Worm (Caenorhabditis elegans) whole organism, late embryonic: ENCODE results near the gene ttr-8.
A peak's percentile ranks its signal among the peaks of the same experiment; 100 is the strongest.

ENCODE experiments used
- C38D4.7 ChIP-seq: fragments of 200-800 bp; sonication (Bioruptor generic); optimal IDR thresholded peaks from 2 replicates; lab custom pipeline; 2018; ENCODE audit warnings: mild to moderate bottlenecking, missing genetic modification characterization, moderate library complexity, missing compliant biosample characterization
- F13H6.1 ChIP-seq: sonication (generic microtip); optimal IDR thresholded peaks from 2 replicates; lab custom pipeline; 2016; ENCODE audit warnings: missing genetic modification characterization, missing compliant biosample characterization
- K09A11.1 ChIP-seq: sonication (generic microtip); optimal IDR thresholded peaks from 2 replicates; lab custom pipeline; 2017; ENCODE audit warnings: antibody characterized with exemption, mild to moderate bottlenecking, missing genetic modification characterization, missing compliant biosample characterization; ENCODE audit not compliant: insufficient read depth
- T23F11.4 ChIP-seq: fragments of 200-800 bp; sonication (Bioruptor generic); optimal IDR thresholded peaks from 2 replicates; lab custom pipeline; 2018; ENCODE audit warnings: mild to moderate bottlenecking, missing genetic modification characterization, missing compliant biosample characterization
- ahr-1 ChIP-seq: sonication (generic microtip); optimal IDR thresholded peaks from 2 replicates; lab custom pipeline; 2016; ENCODE audit warnings: missing genetic modification characterization, missing compliant biosample characterization
- ceh-14 ChIP-seq: sonication (generic microtip); optimal IDR thresholded peaks from 2 replicates; lab custom pipeline; 2016; ENCODE audit warnings: missing genotype, missing genetic modification characterization, missing compliant biosample characterization
- ceh-18 ChIP-seq: sonication (generic microtip); optimal IDR thresholded peaks from 2 replicates; lab custom pipeline; 2016; ENCODE audit warnings: missing genetic modification characterization, missing compliant biosample characterization
- ceh-19 ChIP-seq: fragments of 200-800 bp; sonication (Bioruptor generic); optimal IDR thresholded peaks from 2 replicates; lab custom pipeline; 2018; ENCODE audit warnings: mild to moderate bottlenecking, missing genetic modification characterization, missing compliant biosample characterization
- ceh-2 ChIP-seq: sonication (generic microtip); optimal IDR thresholded peaks from 2 replicates; lab custom pipeline; 2016; ENCODE audit warnings: missing genotype, missing genetic modification characterization, missing compliant biosample characterization
- ceh-24 ChIP-seq: sonication (generic microtip); optimal IDR thresholded peaks from 2 replicates; lab custom pipeline; 2016; ENCODE audit warnings: mild to moderate bottlenecking, missing genetic modification characterization, missing compliant biosample characterization
- ceh-30 ChIP-seq: fragments of 150-350 bp; optimal IDR thresholded peaks from 2 replicates; lab custom pipeline; 2014; ENCODE audit warnings: missing biosample characterization, missing genetic modification characterization
- ceh-31 ChIP-seq: sonication (generic microtip); optimal IDR thresholded peaks from 2 replicates; lab custom pipeline; 2016; ENCODE audit warnings: missing genetic modification characterization, missing compliant biosample characterization
- ceh-45 ChIP-seq: fragments of 200-800 bp; sonication (Bioruptor generic); IDR thresholded peaks from 2 replicates; pipeline ENCODE4 v1.3.6; 2022; ENCODE audit warnings: missing genetic modification reagents, missing genetic modification characterization, missing compliant biosample characterization
- ceh-48 ChIP-seq: sonication (generic microtip); optimal IDR thresholded peaks from 2 replicates; lab custom pipeline; 2016; ENCODE audit warnings: missing genetic modification characterization, inconsistent platforms, missing compliant biosample characterization
- ceh-9 ChIP-seq: sonication (generic microtip); optimal IDR thresholded peaks from 2 replicates; lab custom pipeline; 2016; ENCODE audit warnings: mild to moderate bottlenecking, missing genetic modification characterization, inconsistent platforms, missing compliant biosample characterization
- elt-2 ChIP-seq: sonication (generic microtip); optimal IDR thresholded peaks from 2 replicates; lab custom pipeline; 2016; ENCODE audit warnings: missing genetic modification reagents, missing genetic modification characterization, missing compliant biosample characterization
- fax-1 ChIP-seq: sonication (generic microtip); optimal IDR thresholded peaks from 2 replicates; lab custom pipeline; 2016; ENCODE audit warnings: missing genotype, missing genetic modification characterization, missing compliant biosample characterization
- fkh-6 ChIP-seq: sonication (generic microtip); optimal IDR thresholded peaks from 2 replicates; lab custom pipeline; 2016; ENCODE audit warnings: missing genetic modification characterization, missing compliant biosample characterization
- gmeb-2 ChIP-seq: sonication (generic microtip); optimal IDR thresholded peaks from 2 replicates; lab custom pipeline; 2016; ENCODE audit warnings: missing genetic modification characterization, inconsistent platforms, missing compliant biosample characterization
- hlh-6 ChIP-seq: sonication (generic microtip); optimal IDR thresholded peaks from 2 replicates; lab custom pipeline; 2016; ENCODE audit warnings: missing genotype, missing genetic modification characterization, missing compliant biosample characterization
- hlh-8 ChIP-seq: sonication (generic microtip); optimal IDR thresholded peaks from 2 replicates; lab custom pipeline; 2016; ENCODE audit warnings: missing genotype, missing genetic modification characterization, missing compliant biosample characterization
- lim-6 ChIP-seq: sonication (generic microtip); optimal IDR thresholded peaks from 2 replicates; lab custom pipeline; 2016; ENCODE audit warnings: missing genetic modification characterization, missing compliant biosample characterization
- lin-11 ChIP-seq: fragments of 200-800 bp; sonication (Bioruptor generic); optimal IDR thresholded peaks from 2 replicates; lab custom pipeline; 2018; ENCODE audit warnings: mild to moderate bottlenecking, missing genetic modification characterization, missing compliant biosample characterization
- madf-2 ChIP-seq: sonication (generic microtip); optimal IDR thresholded peaks from 2 replicates; lab custom pipeline; 2017; ENCODE audit warnings: missing genetic modification characterization, missing compliant biosample characterization
- mec-3 ChIP-seq: sonication (generic microtip); optimal IDR thresholded peaks from 2 replicates; lab custom pipeline; 2016; ENCODE audit warnings: borderline replicate concordance, missing genetic modification characterization, missing compliant biosample characterization
- nfya-1 ChIP-seq: sonication (generic microtip); optimal IDR thresholded peaks from 2 replicates; lab custom pipeline; 2017; ENCODE audit warnings: missing genetic modification characterization, mild to moderate bottlenecking, missing compliant biosample characterization, antibody characterized with exemption, moderate library complexity
- nhr-11 ChIP-seq: fragments of 150-350 bp; optimal IDR thresholded peaks from 2 replicates; lab custom pipeline; 2014; ENCODE audit warnings: missing biosample characterization, missing genetic modification characterization
- nhr-232 ChIP-seq: sonication (generic microtip); optimal IDR thresholded peaks from 2 replicates; lab custom pipeline; 2016; ENCODE audit warnings: missing genetic modification characterization, missing compliant biosample characterization
- odd-2 ChIP-seq: sonication (generic microtip); optimal IDR thresholded peaks from 2 replicates; lab custom pipeline; 2017; ENCODE audit warnings: antibody characterized with exemption, mild to moderate bottlenecking, missing genetic modification characterization, missing compliant biosample characterization
- pha-2 ChIP-seq: sonication (generic microtip); optimal IDR thresholded peaks from 2 replicates; lab custom pipeline; 2017; ENCODE audit warnings: mild to moderate bottlenecking, missing genetic modification characterization, missing compliant biosample characterization
- pros-1 ChIP-seq: fragments of 150-350 bp; optimal IDR thresholded peaks from 2 replicates; lab custom pipeline; 2014; ENCODE audit warnings: missing biosample characterization, missing genetic modification reagents, missing genetic modification characterization
- rnt-1 ChIP-seq: sonication (generic microtip); optimal IDR thresholded peaks from 2 replicates; lab custom pipeline; 2016; ENCODE audit warnings: missing genetic modification characterization, missing compliant biosample characterization
- syd-9 ChIP-seq: sonication (generic microtip); optimal IDR thresholded peaks from 2 replicates; lab custom pipeline; 2016; ENCODE audit warnings: mild to moderate bottlenecking, missing genetic modification characterization, moderate library complexity, missing compliant biosample characterization
- tbx-2 ChIP-seq: sonication (generic microtip); optimal IDR thresholded peaks from 2 replicates; lab custom pipeline; 2016; ENCODE audit warnings: missing genetic modification characterization, missing compliant biosample characterization
- tbx-7 ChIP-seq: sonication (generic microtip); optimal IDR thresholded peaks from 2 replicates; lab custom pipeline; 2016; ENCODE audit warnings: missing genotype, missing genetic modification characterization, missing compliant biosample characterization
- unc-3 ChIP-seq, 2 experiments: fragments of 200-800 bp in 1 of 2; sonication (Bioruptor generic) in 1 of 2; sonication (generic microtip) in 1 of 2; conservative IDR thresholded peaks in 1 of 2; optimal IDR thresholded peaks in 1 of 2; 2 replicates each; pipeline versions ENCODE4 v1.3.6 to Lab custom; 2016 to 2022; ENCODE audit warnings: missing compliant biosample characterization in 2 of 2, missing genetic modification characterization in 2 of 2, missing genetic modification reagents in 1 of 2
- unc-42 ChIP-seq: sonication (generic microtip); optimal IDR thresholded peaks from 2 replicates; lab custom pipeline; 2016; ENCODE audit warnings: missing genotype, missing genetic modification characterization, missing compliant biosample characterization
- unc-55 ChIP-seq: sonication (generic microtip); optimal IDR thresholded peaks from 2 replicates; lab custom pipeline; 2017; ENCODE audit warnings: missing biosample characterization, missing genetic modification reagents, missing genetic modification characterization
- unc-86 ChIP-seq: sonication (generic microtip); optimal IDR thresholded peaks from 2 replicates; lab custom pipeline; 2016; ENCODE audit warnings: missing genetic modification characterization, missing compliant biosample characterization

Gene ttr-8

DNA sequence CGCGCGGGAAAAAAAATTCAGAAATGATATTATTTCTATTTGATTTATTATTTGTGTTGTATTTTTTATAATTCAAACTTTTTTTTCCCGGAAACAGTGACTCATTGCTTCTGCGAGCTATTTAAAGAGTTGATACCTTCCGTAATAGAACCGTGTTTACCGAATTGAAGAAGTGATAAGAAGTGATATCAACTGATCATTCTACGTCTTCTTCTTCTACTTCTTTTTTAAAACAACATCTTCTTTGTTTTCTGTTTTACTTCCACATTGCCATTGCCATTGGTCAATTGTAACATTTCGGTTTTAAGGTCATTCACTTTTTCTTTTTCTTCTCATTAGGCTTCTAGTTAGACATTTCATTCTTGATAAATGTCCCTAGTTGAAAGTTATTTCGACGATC, 951 bp upstream of the ttr-8 start, which contains the start of gene ttr-32:
ttr-32 (plus strand) TSS at position 314 of the 400 bp plus-strand sequence.
- TF ChIP-seq T23F11.4 (no peak), syd-9 (tag; lab: Kevin White, UChicago) (no peak), ceh-14 (tag; lab: Kevin White, UChicago) (no peak)

ce11 chrIII:7561872-7562271, 3.3 kb downstream of the ttr-8 start, which contains the start of gene lgc-12:
Gene lgc-12, plus strand, starts transcription at chrIII:7562172.
- TF ChIP-seq pros-1 (tag; lab: Kevin White, UChicago) = no peak
- TF ChIP-seq nfya-1 = no peak
- TF ChIP-seq T23F11.4 = no peak
- TF ChIP-seq lim-6 (tag; lab: Kevin White, UChicago) = no peak
- TF ChIP-seq unc-55 (GFP tag; lab: Kevin White, UChicago) = no peak
- TF ChIP-seq, all 69 proteins: peak for 0

ce11 chrIII:7559869-7560268, 5.3 kb downstream of the ttr-8 start:
- TF ChIP-seq rnt-1 (tag; lab: Kevin White, UChicago) = peak; percentile 55
- peak; percentile 99 for TF ChIP-seq unc-55 (GFP tag; lab: Kevin White, UChicago)
- peak; percentile 73 for TF ChIP-seq ceh-18 (tag; lab: Kevin White, UChicago)
- no peak for TF ChIP-seq lin-11
- TF ChIP-seq tbx-2 (tag; lab: Kevin White, UChicago) = peak; percentile 26

DNA sequence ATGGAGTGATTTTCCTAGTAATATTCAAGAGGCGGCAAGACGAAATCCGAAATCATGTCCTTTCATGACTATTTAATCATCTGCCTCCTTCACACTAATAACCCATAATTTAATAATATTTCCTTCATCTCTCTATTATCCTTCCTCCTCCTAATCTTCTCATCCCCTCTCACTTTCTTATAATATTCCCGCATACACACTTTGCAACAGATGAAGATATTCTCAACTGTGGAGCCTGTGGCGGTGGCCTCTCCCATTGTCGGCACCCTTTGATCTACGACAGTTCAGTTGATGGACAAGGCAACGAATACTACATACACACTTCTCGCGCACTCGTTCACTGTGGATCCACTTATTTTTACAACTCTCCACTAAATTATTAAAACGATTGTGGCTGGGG, 6.5 kb downstream of the ttr-8 start:
- TF ChIP-seq unc-55 (GFP tag; lab: Kevin White, UChicago) (peak; percentile 78), K09A11.1 (no peak), hlh-6 (tag; lab: Kevin White, UChicago) (no peak), unc-42 (tag; lab: Kevin White, UChicago) (peak; percentile 77)

ce11 chrIII:7557930-7558470, 7.1 kb downstream of the ttr-8 start:
- no peak for TF ChIP-seq mec-3 (tag; lab: Kevin White, UChicago)
- no peak for TF ChIP-seq ceh-2 (tag; lab: Kevin White, UChicago)
- TF ChIP-seq fax-1 (tag; lab: Kevin White, UChicago) = no peak
- no peak for TF ChIP-seq pha-2 (tag; lab: Kevin White, UChicago)
- TF ChIP-seq ceh-9 (tag; lab: Kevin White, UChicago) = no peak
- no peak for TF ChIP-seq ceh-24 (tag; lab: Kevin White, UChicago)
- TF ChIP-seq madf-2 (tag; lab: Kevin White, UChicago) = no peak
- no peak for TF ChIP-seq unc-3 (GFP tag; conservative IDR thresholded peaks at IDR 0.05; lab: Robert Waterston, UW)
- no peak for TF ChIP-seq unc-3 (tag; optimal IDR thresholded peaks at IDR 0.05; lab: Kevin White, UChicago)
- no peak for TF ChIP-seq ceh-45 (GFP tag; lab: Robert Waterston, UW)
- no peak for TF ChIP-seq pros-1 (tag; lab: Kevin White, UChicago)
- TF ChIP-seq nhr-232 (tag; lab: Kevin White, UChicago) = no peak
- TF ChIP-seq ceh-18 (tag; lab: Kevin White, UChicago) = no peak
- TF ChIP-seq K09A11.1 = no peak
- no peak for TF ChIP-seq ceh-48 (tag; lab: Kevin White, UChicago)
- no peak for TF ChIP-seq ahr-1 (tag; lab: Kevin White, UChicago)
- TF ChIP-seq C38D4.7 (GFP tag; lab: Kevin White, UChicago) = no peak
- TF ChIP-seq nfya-1 = no peak
- no peak for TF ChIP-seq unc-86 (tag; lab: Kevin White, UChicago)
- TF ChIP-seq ceh-19 (GFP tag; lab: Kevin White, UChicago) = no peak

DNA sequence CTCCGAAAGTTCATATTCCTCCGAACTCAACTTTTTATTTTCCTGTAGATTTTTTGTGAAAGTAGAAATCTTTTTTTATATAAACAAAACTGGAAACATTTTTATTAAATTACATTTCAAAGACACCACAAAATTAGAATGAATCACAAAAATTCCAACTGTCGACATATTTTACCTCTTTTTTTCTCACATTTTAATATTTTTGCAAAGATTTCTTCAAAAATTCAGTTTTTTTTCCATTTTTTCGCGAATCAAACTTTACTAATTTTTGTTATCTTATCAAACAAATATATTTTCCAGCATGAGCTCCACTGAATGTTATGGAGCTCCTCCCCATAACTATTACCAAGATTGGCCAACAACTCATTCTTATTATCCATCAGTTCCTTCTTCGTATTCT, 9.8 kb downstream of the ttr-8 start, which contains the start of gene ceh-13:
ceh-13 (plus strand) TSS at position 301 of the 400 bp plus-strand sequence.
- TF ChIP-seq ceh-48 (tag; lab: Kevin White, UChicago) (no peak), tbx-7 (tag; lab: Kevin White, UChicago) (no peak), F13H6.1 (no peak), odd-2 (tag; lab: Kevin White, UChicago) (no peak), ceh-30 (tag; lab: Kevin White, UChicago) (no peak), nhr-11 (tag; lab: Kevin White, UChicago) (no peak), elt-2 (tag; lab: Kevin White, UChicago) (no peak), tbx-2 (tag; lab: Kevin White, UChicago) (no peak), nfya-1 (no peak), pha-2 (tag; lab: Kevin White, UChicago) (no peak), ceh-24 (tag; lab: Kevin White, UChicago) (no peak), rnt-1 (tag; lab: Kevin White, UChicago) (no peak), ceh-31 (tag; lab: Kevin White, UChicago) (no peak), ceh-19 (GFP tag; lab: Kevin White, UChicago) (no peak), unc-55 (GFP tag; lab: Kevin White, UChicago) (no peak), gmeb-2 (no peak), hlh-8 (no peak), fkh-6 (tag; lab: Kevin White, UChicago) (no peak), ceh-45 (GFP tag; lab: Robert Waterston, UW) (no peak)
